Worm (Caenorhabditis elegans): ENCODE data around the gene rrp-1.

DNA sequence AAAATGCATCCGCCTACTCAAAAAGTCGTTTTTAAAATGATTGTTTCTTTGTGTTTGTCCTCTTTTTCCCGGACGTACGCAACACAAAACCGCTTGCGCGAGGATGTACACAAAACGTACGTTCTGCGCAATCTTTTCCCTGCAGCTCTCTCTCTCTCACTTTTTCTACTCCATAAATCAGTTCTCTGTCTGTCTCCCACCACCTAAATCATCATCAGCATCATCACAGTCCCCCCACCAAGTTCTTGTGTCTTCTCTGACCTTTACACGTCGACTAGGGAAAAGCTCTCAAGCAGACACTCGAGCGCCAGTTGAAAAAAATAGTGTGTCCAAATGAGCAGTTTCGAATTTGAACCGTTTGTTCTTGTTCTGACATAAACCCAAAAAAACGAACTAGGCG lies 37.8 kb downstream of the rrp-1 start:
- TF ChIP-seq pha-4 (tag; optimal IDR thresholded peaks at IDR 0.05): no peak
- no peak for TF ChIP-seq lin-32 (GFP tag; optimal IDR thresholded peaks at IDR 0.05)
- TF ChIP-seq ces-1 (GFP tag; optimal IDR thresholded peaks at IDR 0.05): no peak
- no peak for TF ChIP-seq snpc-4 (tag; optimal IDR thresholded peaks at IDR 0.05)
- no peak for TF ChIP-seq nhr-28 (tag; optimal IDR thresholded peaks at IDR 0.05)
- TF ChIP-seq elt-1 (tag; optimal IDR thresholded peaks at IDR 0.05; ENCODE audit: borderline replicate concordance, insufficient read depth): no peak
- TF ChIP-seq nhr-237 (tag; optimal IDR thresholded peaks at IDR 0.05): no peak
- TF ChIP-seq sptf-1 (tag; optimal IDR thresholded peaks at IDR 0.05): no peak
- no peak for TF ChIP-seq unc-62 (GFP tag; optimal IDR thresholded peaks at IDR 0.05)
- no peak for TF ChIP-seq bed-3 (GFP tag; optimal IDR thresholded peaks at IDR 0.05)
- TF ChIP-seq unc-39 (tag; optimal IDR thresholded peaks at IDR 0.05): no peak
